Worm (Caenorhabditis elegans): ENCODE data around the gene T04F3.5.
A peak's percentile ranks its signal among the peaks of the same experiment; 100 is the strongest.

The T04F3.5 gene

DNA sequence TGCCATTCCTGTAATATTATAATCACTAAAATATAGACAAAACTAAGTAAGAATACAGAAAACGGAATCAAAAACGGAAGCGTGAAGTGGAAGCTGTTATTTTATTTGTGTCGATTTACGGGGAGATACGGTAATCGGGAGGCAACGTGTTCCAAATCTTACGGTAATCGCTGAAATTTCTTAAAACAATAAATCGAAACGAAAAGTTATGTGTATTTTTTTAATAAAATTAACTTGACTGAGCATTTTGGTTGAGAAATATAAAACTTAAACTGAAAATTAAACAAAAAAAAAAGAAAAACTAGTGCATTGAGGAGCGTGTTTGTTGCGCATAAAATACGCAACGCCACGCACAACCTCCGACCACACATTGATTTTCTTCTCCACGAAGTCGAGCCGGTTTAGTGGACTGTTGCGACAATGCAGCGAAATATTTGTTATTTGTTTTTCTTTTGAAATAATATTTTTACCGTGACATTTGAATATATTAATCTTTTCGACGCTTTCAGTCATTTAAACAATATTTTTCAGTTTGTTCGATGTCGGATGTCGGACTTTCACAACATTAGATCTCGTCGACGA, 4.0 kb downstream of the T04F3.5 start, which contains the start of the genes F55A11.1 and syx-5 (continued):
- TF ChIP-seq egl-43 (GFP tag; IDR thresholded peaks at IDR 0.05) (0 out of 2 replicates have a peak, but pooled peaks have one; percentile 48), F44E2.7 (GFP tag; IDR thresholded peaks at IDR 0.05) (no peak), dve-1 (tag; optimal IDR thresholded peaks at IDR 0.05; ENCODE audit: insufficient read depth) (peak; percentile 85), fos-1 (tag; optimal IDR thresholded peaks at IDR 0.05) (no peak), egl-27 (tag; optimal IDR thresholded peaks at IDR 0.05) (no peak), spr-3 (GFP tag; optimal IDR thresholded peaks at IDR 0.05) (peak; percentile 78), daf-12 (tag; optimal IDR thresholded peaks at IDR 0.05) (no peak), Y5F2A.4 (GFP tag; optimal IDR thresholded peaks at IDR 0.05) (no peak), hif-1 (tag; optimal IDR thresholded peaks at IDR 0.05) (peak; percentile 22 to 63), snpc-4 (tag; optimal IDR thresholded peaks at IDR 0.05) (no peak), dmd-6 (GFP tag; IDR thresholded peaks at IDR 0.05) (peak; percentile 78), lir-3 (tag; optimal IDR thresholded peaks at IDR 0.05) (no peak), mes-2 (tag; optimal IDR thresholded peaks at IDR 0.05; ENCODE audit: poor library complexity, severe bottlenecking) (peak; percentile 57), nhr-76 (tag; optimal IDR thresholded peaks at IDR 0.05) (no peak), dmd-8 (GFP tag; IDR thresholded peaks at IDR 0.05) (no peak), zfp-3 (GFP tag; conservative IDR thresholded peaks at IDR 0.05) (peak; percentile 71; the same call in 1 of the 2 replicates), attf-4 (tag; optimal IDR thresholded peaks at IDR 0.05) (no peak), mxl-2 (GFP tag; conservative IDR thresholded peaks at IDR 0.05) (no peak), nhr-11 (tag; optimal IDR thresholded peaks at IDR 0.05) (peak; percentile 50), ceh-62 (tag; optimal IDR thresholded peaks at IDR 0.05) (no peak), pha-4 (GFP tag; IDR thresholded peaks at IDR 0.05) (peak; percentile 57), pha-4 (tag; optimal IDR thresholded peaks at IDR 0.05) (no peak), lin-38 (GFP tag; IDR thresholded peaks at IDR 0.05) (peak; percentile 79), saeg-2 (GFP tag; IDR thresholded peaks at IDR 0.05) (peak; percentile 69; the same call in 1 of the 2 replicates), spr-1 (tag; optimal IDR thresholded peaks at IDR 0.05) (peak; percentile 90), zfp-2 (tag; optimal IDR thresholded peaks at IDR 0.05) (peak; percentile 12), nhr-111 (GFP tag; optimal IDR thresholded peaks at IDR 0.05) (no peak), zip-11 (GFP tag; IDR thresholded peaks at IDR 0.05) (no peak), Y105C5A.15 (GFP tag; IDR thresholded peaks at IDR 0.05) (no peak), mxl-3 (GFP tag; optimal IDR thresholded peaks at IDR 0.05) (peak; percentile 97), daf-19 (GFP tag; conservative IDR thresholded peaks at IDR 0.05) (no peak), madf-5 (GFP tag; IDR thresholded peaks at IDR 0.05) (no peak)

DNA sequence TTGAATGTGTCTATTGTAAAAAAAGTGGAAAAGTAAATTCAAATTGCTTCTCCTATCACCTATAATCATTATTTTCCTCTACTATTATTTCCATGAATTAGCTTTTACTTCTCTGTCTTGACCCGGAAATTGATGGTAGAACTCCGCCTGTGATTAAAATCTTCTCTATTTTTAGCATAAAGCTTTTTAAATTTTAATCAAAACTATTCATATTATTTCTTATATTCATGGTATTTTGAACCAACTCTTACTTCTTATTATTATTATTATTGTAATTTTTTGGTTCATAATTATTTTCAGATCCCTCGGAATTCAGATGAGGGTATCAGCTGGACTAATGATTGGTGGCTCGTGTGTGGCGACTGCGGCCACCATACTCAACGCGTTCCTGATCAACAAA, 6.6 kb downstream of the T04F3.5 start, which contains the start of gene sel-11:
Gene sel-11, plus strand, starts transcription at position 301 of the 400 bp plus-strand sequence.
- peak in 1 of 2 experiments; percentile 51 for TF ChIP-seq unc-62 (GFP tag; optimal IDR thresholded peaks at IDR 0.05 in 1 of 2)
- TF ChIP-seq unc-62 (tag; optimal IDR thresholded peaks at IDR 0.05), result no peak
- no peak for TF ChIP-seq Y48G9A.11 (GFP tag; IDR thresholded peaks at IDR 0.05)
- TF ChIP-seq ces-1 (GFP tag; optimal IDR thresholded peaks at IDR 0.05), result no peak
- peak; percentile 18; the same call in 1 of the 2 replicates for TF ChIP-seq lin-38 (GFP tag; IDR thresholded peaks at IDR 0.05)
- TF ChIP-seq php-3 (GFP tag; IDR thresholded peaks at IDR 0.05), result no peak
- TF ChIP-seq nhr-25 (tag; optimal IDR thresholded peaks at IDR 0.05; ENCODE audit: borderline replicate concordance, insufficient read depth), result no peak
- no peak for TF ChIP-seq egl-27 (tag; optimal IDR thresholded peaks at IDR 0.05)
- no peak for TF ChIP-seq T26A8.4 (GFP tag; IDR thresholded peaks at IDR 0.05)
